Worm (Caenorhabditis elegans) whole organism, early embryonic: Measurements from ENCODE around the gene C54D10.3.

Experiments used
- B0310.2 ChIP-seq: sonication (generic microtip); optimal IDR thresholded peaks from 2 replicates; lab custom pipeline; 2016; ENCODE audit warnings: mild to moderate bottlenecking, missing genetic modification characterization, missing compliant biosample characterization
- F13C5.2 ChIP-seq: sonication (generic microtip); optimal IDR thresholded peaks from 2 replicates; lab custom pipeline; 2017; ENCODE audit warnings: mild to moderate bottlenecking, missing genetic modification characterization, inconsistent platforms, missing compliant biosample characterization
- aly-1 ChIP-seq: sonication (generic microtip); optimal IDR thresholded peaks from 2 replicates; lab custom pipeline; 2016; ENCODE audit warnings: missing genetic modification characterization, missing compliant biosample characterization
- ama-1 ChIP-seq: fragments of 150-350 bp; optimal IDR thresholded peaks from 2 replicates; lab custom pipeline; 2014
- ceh-13 ChIP-seq: fragments of 200-800 bp; sonication (Bioruptor generic); optimal IDR thresholded peaks from 2 replicates; lab custom pipeline; 2018; ENCODE audit warnings: mild to moderate bottlenecking, missing genetic modification characterization, missing compliant biosample characterization
- ceh-36 ChIP-seq: sonication (generic microtip); optimal IDR thresholded peaks from 2 replicates; lab custom pipeline; 2016; ENCODE audit warnings: missing genetic modification characterization, inconsistent platforms, missing compliant biosample characterization
- ets-7 ChIP-seq: sonication (generic microtip); optimal IDR thresholded peaks from 2 replicates; lab custom pipeline; 2016; ENCODE audit warnings: missing genotype, missing genetic modification characterization, missing compliant biosample characterization
- flt-1 ChIP-seq: fragments of 200-800 bp; sonication (Bioruptor generic); IDR thresholded peaks from 2 replicates; pipeline ENCODE4 v1.3.6; 2022; ENCODE audit warnings: missing genetic modification characterization, missing compliant biosample characterization
- hmbx-1 ChIP-seq: sonication (generic microtip); optimal IDR thresholded peaks from 2 replicates; lab custom pipeline; 2016; ENCODE audit warnings: mild to moderate bottlenecking, missing genetic modification characterization, missing compliant biosample characterization
- hmg-4 ChIP-seq: fragments of 200-800 bp; sonication (Bioruptor generic); optimal IDR thresholded peaks from 2 replicates; lab custom pipeline; 2018; ENCODE audit warnings: mild to moderate bottlenecking, missing genetic modification characterization, missing compliant biosample characterization
- pes-1 ChIP-seq: fragments of 200-800 bp; sonication (Bioruptor generic); IDR thresholded peaks from 2 replicates; pipeline ENCODE4 v1.3.6; 2022; ENCODE audit warnings: missing genetic modification reagents, missing genetic modification characterization, missing compliant biosample characterization
- scrt-1 ChIP-seq: fragments of 200-800 bp; sonication (Bioruptor generic); IDR thresholded peaks from 2 replicates; pipeline ENCODE4 v1.3.6; 2022; ENCODE audit warnings: missing genetic modification characterization, missing compliant biosample characterization
- tbx-37 ChIP-seq: fragments of 200-800 bp; sonication (Bioruptor generic); conservative IDR thresholded peaks from 2 replicates; pipeline ENCODE4 v1.3.6; 2022; ENCODE audit warnings: missing genetic modification reagents, missing genetic modification characterization, missing compliant biosample characterization

DNA sequence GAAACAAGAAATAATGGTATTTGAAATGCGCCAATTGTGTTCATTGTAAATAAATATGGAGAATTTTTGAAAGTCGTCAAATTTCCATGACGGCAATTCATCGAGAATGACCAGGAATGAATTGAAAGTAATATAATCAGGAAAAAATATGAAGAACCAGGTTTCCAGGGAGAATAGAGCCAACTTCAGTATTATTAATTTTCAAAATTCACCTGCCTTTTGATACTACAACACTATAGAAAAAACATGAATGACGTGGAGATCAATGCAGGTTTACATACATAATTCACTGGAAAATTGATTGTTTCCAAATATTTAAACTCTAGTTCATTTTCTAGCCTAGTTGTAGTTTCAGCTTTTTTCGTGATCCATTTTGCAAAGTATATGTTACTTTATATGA is 15.3 kb downstream of the C54D10.3 start, which contains the start of gene srh-25:
- TF ChIP-seq scrt-1 (no peak), hmbx-1 (no peak), ama-1 (lab: Kevin White, UChicago) (no peak), ceh-13 (GFP tag; lab: Kevin White, UChicago) (no peak), B0310.2 (tag; lab: Kevin White, UChicago) (no peak), aly-1 (tag; lab: Kevin White, UChicago) (no peak), ets-7 (tag; lab: Kevin White, UChicago) (no peak), tbx-37 (GFP tag; lab: Robert Waterston, UW) (no peak), hmg-4 (GFP tag; lab: Kevin White, UChicago) (no peak), F13C5.2 (tag; lab: Kevin White, UChicago) (no peak), pes-1 (GFP tag; lab: Robert Waterston, UW) (no peak), flt-1 (GFP tag; lab: Robert Waterston, UW) (no peak), ceh-36 (tag; lab: Kevin White, UChicago) (no peak)
